Worm (Caenorhabditis elegans) whole organism, L3 larva: Measurements from ENCODE around the gene spat-3.

ENCODE experiments used
- ceh-28 ChIP-seq: fragments of 150-350 bp; optimal IDR thresholded peaks from 2 replicates; lab custom pipeline; 2014; ENCODE audit warnings: missing biosample characterization, missing genetic modification reagents, missing genetic modification characterization
- fos-1 ChIP-seq: fragments of 150-350 bp; optimal IDR thresholded peaks from 2 replicates; lab custom pipeline; 2014; ENCODE audit warnings: missing biosample characterization, missing genetic modification characterization
- nfya-1 ChIP-seq: sonication (generic microtip); optimal IDR thresholded peaks from 2 replicates; lab custom pipeline; 2017; ENCODE audit warnings: missing genetic modification characterization, mild to moderate bottlenecking, missing compliant biosample characterization, antibody characterized with exemption, moderate library complexity; ENCODE audit not compliant: insufficient read depth
- nhr-11 ChIP-seq: fragments of 150-350 bp; optimal IDR thresholded peaks from 2 replicates; lab custom pipeline; 2014; ENCODE audit warnings: missing biosample characterization, missing genetic modification characterization
- nhr-77 ChIP-seq: fragments of 150-350 bp; optimal IDR thresholded peaks from 2 replicates; lab custom pipeline; 2014; ENCODE audit warnings: missing biosample characterization, missing genetic modification characterization
- tbx-2 ChIP-seq: sonication (generic microtip); optimal IDR thresholded peaks from 2 replicates; lab custom pipeline; 2016; ENCODE audit warnings: mild to moderate bottlenecking, missing genetic modification characterization, missing compliant biosample characterization

DNA sequence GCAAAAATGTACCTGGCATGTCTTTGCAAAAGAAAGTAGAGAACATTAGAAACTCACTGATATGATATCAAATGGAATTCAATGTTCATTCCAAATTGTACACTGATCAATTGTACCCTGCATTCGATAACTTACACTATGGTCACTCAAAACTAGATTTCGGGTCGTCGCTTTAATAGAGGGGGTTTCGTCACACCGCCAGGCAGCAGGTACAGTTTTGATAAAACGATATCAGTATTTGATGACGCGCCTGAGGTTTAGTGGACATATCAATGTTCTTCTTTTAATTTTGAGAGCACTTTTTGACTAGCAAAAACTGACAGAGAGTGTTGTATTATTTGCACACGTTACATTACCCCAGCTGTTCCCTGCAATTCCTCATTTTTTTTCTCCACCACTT lies 30.4 kb upstream of the spat-3 start:
- no peak for TF ChIP-seq nhr-11 (tag; lab: Kevin White, UChicago)
- TF ChIP-seq nfya-1 (tag; lab: Kevin White, UChicago), result no peak
- TF ChIP-seq ceh-28 (tag; lab: Kevin White, UChicago), result no peak
- TF ChIP-seq tbx-2 (tag; lab: Kevin White, UChicago), result no peak
- no peak for TF ChIP-seq nhr-77
- no peak for TF ChIP-seq fos-1 (tag; lab: Kevin White, UChicago)
